Fruit fly (Drosophila melanogaster): ENCODE results near the gene inaF-A.

The inaF-A gene

DNA sequence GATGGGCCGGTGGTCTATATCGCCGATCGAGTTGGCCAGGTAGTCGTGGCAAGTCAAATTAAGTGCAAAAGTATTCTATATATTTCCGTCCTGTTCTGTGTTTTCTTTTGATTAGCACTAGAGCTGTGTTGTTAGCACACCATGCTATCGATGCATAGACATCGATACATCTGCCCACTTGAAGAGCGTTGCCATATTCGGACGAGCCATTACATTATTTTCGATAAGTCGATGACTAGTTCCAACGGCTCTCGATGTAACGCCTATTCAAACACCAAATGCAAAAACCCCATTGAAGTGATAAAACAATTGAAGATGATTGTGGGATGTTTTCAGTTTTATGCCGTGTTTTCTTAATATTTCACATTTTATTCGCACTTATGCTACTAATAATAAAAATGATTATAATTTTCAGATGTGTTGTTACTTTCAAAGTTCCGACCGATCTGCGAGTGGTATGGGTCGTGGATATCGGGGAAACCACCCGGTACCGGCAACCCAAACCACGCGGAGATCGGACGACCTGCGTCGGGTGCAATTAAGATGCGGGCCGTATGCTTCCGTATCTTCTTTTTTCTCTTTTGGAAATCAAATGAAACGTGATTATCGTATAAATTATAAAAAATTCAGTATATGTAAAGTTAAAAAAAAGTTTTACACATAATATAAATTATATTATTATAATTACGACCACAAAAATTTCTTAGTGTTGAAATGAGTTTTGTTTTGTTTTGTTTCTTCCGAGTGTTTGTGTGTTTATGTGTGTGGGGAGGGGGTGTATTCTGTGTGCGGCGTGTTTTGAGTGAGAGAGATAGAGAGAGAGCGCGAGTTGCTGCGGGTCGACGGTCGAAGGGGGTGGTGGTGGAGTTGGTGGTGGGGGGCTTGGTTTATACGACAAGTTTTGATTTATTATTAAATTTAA lies 23.6 kb downstream of the inaF-A start, which contains the start of gene FucT6 (continued):
- TF ChIP-seq sug (tag; optimal IDR thresholded peaks at IDR 0.05) (no peak), cad (GFP tag; optimal IDR thresholded peaks at IDR 0.05) (no peak), C15 (GFP tag; IDR thresholded peaks at IDR 0.05) (no peak), chinmo (GFP tag; IDR thresholded peaks at IDR 0.05; ENCODE audit: partially characterized antibody) (peak; percentile 89; the same call in 2 of the 4 replicates), tna (GFP tag; IDR thresholded peaks at IDR 0.05; ENCODE audit: partially characterized antibody) (peak; percentile 88), nerfin-2 (GFP tag; IDR thresholded peaks at IDR 0.05; ENCODE audit: partially characterized antibody) (peak; percentile 82), CG16779 (GFP tag; IDR thresholded peaks at IDR 0.05) (no peak), CG4854 (GFP tag; optimal IDR thresholded peaks at IDR 0.05) (no peak), CG13287 (GFP tag; IDR thresholded peaks at IDR 0.05; ENCODE audit: partially characterized antibody) (peak; percentile 91), klu (GFP tag; IDR thresholded peaks at IDR 0.05) (no peak), E2f2 (GFP tag; IDR thresholded peaks at IDR 0.05) (peak; percentile 78), CG10147 (GFP tag; optimal IDR thresholded peaks at IDR 0.05) (no peak), run (tag; optimal IDR thresholded peaks at IDR 0.05) (no peak), Lpt (GFP tag; optimal IDR thresholded peaks at IDR 0.05) (no peak), CG2712 (tag; optimal IDR thresholded peaks at IDR 0.05) (peak; percentile 2), CG6765 (GFP tag; optimal IDR thresholded peaks at IDR 0.05) (no peak), CG5180 (GFP tag; optimal IDR thresholded peaks at IDR 0.05) (no peak), pfk (GFP tag; optimal IDR thresholded peaks at IDR 0.05) (no peak), HLH54F (GFP tag; optimal IDR thresholded peaks at IDR 0.05) (peak; percentile 5), Lim3 (GFP tag; IDR thresholded peaks at IDR 0.05) (no peak), Meics (GFP tag; optimal IDR thresholded peaks at IDR 0.05) (peak; percentile 18), kay (GFP tag; optimal IDR thresholded peaks at IDR 0.05) (no peak), bowl (GFP tag; IDR thresholded peaks at IDR 0.05) (no peak), phol (tag; optimal IDR thresholded peaks at IDR 0.05) (peak; percentile 50), otp (GFP tag; IDR thresholded peaks at IDR 0.05) (no peak), Myb (GFP tag; optimal IDR thresholded peaks at IDR 0.05) (peak; percentile 99), bcd (GFP tag; optimal IDR thresholded peaks at IDR 0.05) (no peak), Ravus (GFP tag; IDR thresholded peaks at IDR 0.05) (no peak), nerfin-1 (tag; optimal IDR thresholded peaks at IDR 0.05) (no peak), hkb (optimal IDR thresholded peaks at IDR 0.05) (no peak), hkb (GFP tag; IDR thresholded peaks at IDR 0.05) (no peak), Stat92E (GFP tag; optimal IDR thresholded peaks at IDR 0.05) (no peak), CG6854 (GFP tag; optimal IDR thresholded peaks at IDR 0.05) (peak; percentile 5), row (GFP tag; IDR thresholded peaks at IDR 0.05) (no peak; the same call in 1 of the 3 replicates), CG6683 (GFP tag; optimal IDR thresholded peaks at IDR 0.05) (peak; percentile 21), Ada2b (GFP tag; IDR thresholded peaks at IDR 0.05) (no peak), CG33557 (GFP tag; optimal IDR thresholded peaks at IDR 0.05) (no peak), Usf (GFP tag; optimal IDR thresholded peaks at IDR 0.05) (no peak), Oaz (GFP tag; IDR thresholded peaks at IDR 0.05) (no peak), D19B (GFP tag; optimal IDR thresholded peaks at IDR 0.05) (no peak), CG34376 (GFP tag; optimal IDR thresholded peaks at IDR 0.05) (no peak), unc-4 (GFP tag; IDR thresholded peaks at IDR 0.05; ENCODE audit: partially characterized antibody) (peak; percentile 85), CG3847 (GFP tag; IDR thresholded peaks at IDR 0.05) (peak; percentile 59), BEAF-32 (GFP tag; optimal IDR thresholded peaks at IDR 0.05) (peak; percentile 89), zfh1 (GFP tag; IDR thresholded peaks at IDR 0.05) (no peak), CG9797 (GFP tag; optimal IDR thresholded peaks at IDR 0.05) (peak; percentile 38), Med (GFP tag) (peak; percentile 84), gcm (GFP tag; optimal IDR thresholded peaks at IDR 0.05) (peak; percentile 61), CG32767 (GFP tag; IDR thresholded peaks at IDR 0.05) (no peak)

All from whole organism, embryonic.